Fruit fly (Drosophila melanogaster): ENCODE results near the gene Diap1.

Diap1 gene

dm6 chr3L:16037048-16037477, 13.8 kb downstream of the Diap1 start (continued):
- TF ChIP-seq dac (GFP tag; optimal IDR thresholded peaks at IDR 0.05): peak; percentile 9
- TF ChIP-seq CG11902 (GFP tag; optimal IDR thresholded peaks at IDR 0.05): peak; percentile 17
- TF ChIP-seq CG6792 (GFP tag; optimal IDR thresholded peaks at IDR 0.05): peak; percentile 53
- TF ChIP-seq Met (GFP tag; optimal IDR thresholded peaks at IDR 0.05): peak; percentile 80
- peak; percentile 72 for TF ChIP-seq lz (GFP tag; optimal IDR thresholded peaks at IDR 0.05)
- TF ChIP-seq CG3032 (tag; optimal IDR thresholded peaks at IDR 0.05): peak; percentile 74
- TF ChIP-seq topi (GFP tag; optimal IDR thresholded peaks at IDR 0.05): peak; percentile 65
- peak; percentile 70 for TF ChIP-seq OdsH (GFP tag; optimal IDR thresholded peaks at IDR 0.05)
- peak; percentile 78 for TF ChIP-seq Hr39 (GFP tag; optimal IDR thresholded peaks at IDR 0.05)
- peak; percentile 59 for TF ChIP-seq spab (GFP tag; optimal IDR thresholded peaks at IDR 0.05)
- TF ChIP-seq net (GFP tag; optimal IDR thresholded peaks at IDR 0.05): peak; percentile 67
- TF ChIP-seq salr (GFP tag; optimal IDR thresholded peaks at IDR 0.05): peak; percentile 17 to 50
- peak; percentile 43 for TF ChIP-seq Sox15 (GFP tag; optimal IDR thresholded peaks at IDR 0.05)
- TF ChIP-seq CG10631 (GFP tag; optimal IDR thresholded peaks at IDR 0.05): peak; percentile 65
- no peak for TF ChIP-seq CG9139 (GFP tag; optimal IDR thresholded peaks at IDR 0.05)
- peak; percentile 39 for TF ChIP-seq fd59A (GFP tag; optimal IDR thresholded peaks at IDR 0.05)
- peak; percentile 64 for TF ChIP-seq CG11294 (GFP tag; IDR thresholded peaks at IDR 0.05)
- TF ChIP-seq cyc (GFP tag; optimal IDR thresholded peaks at IDR 0.05): peak; percentile 67
- peak; percentile 42 for TF ChIP-seq CG6854 (GFP tag; optimal IDR thresholded peaks at IDR 0.05)
- peak; percentile 43 for TF ChIP-seq fkh (GFP tag; optimal IDR thresholded peaks at IDR 0.05)
- peak; percentile 66 for TF ChIP-seq CG1621 (tag; optimal IDR thresholded peaks at IDR 0.05)
- TF ChIP-seq CG6163 (GFP tag; IDR thresholded peaks at IDR 0.05): peak; percentile 85
- peak; percentile 78 for TF ChIP-seq Smox (GFP tag; optimal IDR thresholded peaks at IDR 0.05)
- peak; percentile 91 for TF ChIP-seq CG15336 (GFP tag; IDR thresholded peaks at IDR 0.05)
- peak; percentile 82; the same call in 2 of the 3 replicates for TF ChIP-seq CG8119 (GFP tag; IDR thresholded peaks at IDR 0.05)
- no peak for TF ChIP-seq Hr38 (GFP tag; optimal IDR thresholded peaks at IDR 0.05)

dm6 chr3L:16035185-16035584, 15.6 kb downstream of the Diap1 start, which contains the start of gene CG5895:
CG5895 (plus strand) TSS chr3L:16035485.
- TF ChIP-seq cyc (GFP tag; optimal IDR thresholded peaks at IDR 0.05) (no peak), acj6 (GFP tag; optimal IDR thresholded peaks at IDR 0.05) (no peak), CG6808 (GFP tag; optimal IDR thresholded peaks at IDR 0.05) (no peak), CG6792 (GFP tag; optimal IDR thresholded peaks at IDR 0.05) (no peak), CG31627 (GFP tag; optimal IDR thresholded peaks at IDR 0.05) (no peak), CG6854 (GFP tag; optimal IDR thresholded peaks at IDR 0.05) (no peak), CG8119 (GFP tag; IDR thresholded peaks at IDR 0.05) (no peak), spab (GFP tag; optimal IDR thresholded peaks at IDR 0.05) (no peak), Ets96B (tag; optimal IDR thresholded peaks at IDR 0.05) (no peak), CG10631 (GFP tag; optimal IDR thresholded peaks at IDR 0.05) (no peak)

dm6 chr3L:16034224-16034623, 16.6 kb downstream of the Diap1 start, which contains the start of gene CG42538:
CG42538 (plus strand) TSS chr3L:16034524.
- TF ChIP-seq CG8632 (GFP tag; optimal IDR thresholded peaks at IDR 0.05): no peak
- TF ChIP-seq fkh (GFP tag; optimal IDR thresholded peaks at IDR 0.05): no peak
- no peak for TF ChIP-seq fd85E (GFP tag; optimal IDR thresholded peaks at IDR 0.05)
- no peak for TF ChIP-seq CG6276 (GFP tag; optimal IDR thresholded peaks at IDR 0.05)
- TF ChIP-seq Blimp-1 (GFP tag; optimal IDR thresholded peaks at IDR 0.05): no peak
- TF ChIP-seq CG10631 (GFP tag; optimal IDR thresholded peaks at IDR 0.05): no peak
- TF ChIP-seq Gug (GFP tag; IDR thresholded peaks at IDR 0.05): no peak
- TF ChIP-seq Met (GFP tag; optimal IDR thresholded peaks at IDR 0.05): no peak
- no peak for TF ChIP-seq Hr38 (GFP tag; optimal IDR thresholded peaks at IDR 0.05)
- TF ChIP-seq CG3919 (GFP tag; optimal IDR thresholded peaks at IDR 0.05): no peak
- no peak for TF ChIP-seq CG32006 (GFP tag; optimal IDR thresholded peaks at IDR 0.05)
- no peak for TF ChIP-seq Ets96B (tag; optimal IDR thresholded peaks at IDR 0.05)
- no peak for TF ChIP-seq Hr4 (GFP tag; optimal IDR thresholded peaks at IDR 0.05)
- no peak for TF ChIP-seq ss (GFP tag; optimal IDR thresholded peaks at IDR 0.05)
- TF ChIP-seq Sox15 (GFP tag; optimal IDR thresholded peaks at IDR 0.05): no peak
- no peak for TF ChIP-seq topi (GFP tag; optimal IDR thresholded peaks at IDR 0.05)
- no peak for TF ChIP-seq Eip75B (GFP tag; optimal IDR thresholded peaks at IDR 0.05)
